Fruit fly (Drosophila melanogaster) Kc167 (cell line): ENCODE measurements around the gene CG4080.

ENCODE experiments used
- Myc ChIP-seq: fragments of >200 bp; optimal IDR thresholded peaks from 2 replicates; lab custom pipeline; 2017; ENCODE audit warnings: missing external identifiers
- Sin3A ChIP-seq: fragments of >200 bp; optimal IDR thresholded peaks from 2 replicates; lab custom pipeline; 2018; ENCODE audit warnings: missing external identifiers
- h ChIP-seq: fragments of >200 bp; optimal IDR thresholded peaks from 3 replicates; lab custom pipeline; 2018; ENCODE audit warnings: missing external identifiers
- insv ChIP-seq: fragments of >200 bp; optimal IDR thresholded peaks from 3 replicates; lab custom pipeline; 2018; ENCODE audit warnings: missing external identifiers
- psq ChIP-seq: fragments of >200 bp; optimal IDR thresholded peaks from 2 replicates; lab custom pipeline; 2017; ENCODE audit warnings: missing external identifiers
- ttk ChIP-seq: sonication (Bioruptor generic); optimal IDR thresholded peaks from 2 replicates; lab custom pipeline; 2017; ENCODE audit warnings: missing external identifiers

dm6 chr3L:9379484-9380343, 19.3 kb downstream of the CG4080 start, which contains the start of gene Hsp67Ba:
- TF ChIP-seq h (lab: Kevin White, UChicago), result no peak
- no peak for TF ChIP-seq insv (lab: Kevin White, UChicago)
- TF ChIP-seq Myc, result no peak
- no peak for TF ChIP-seq psq (lab: Kevin White, UChicago)
- no peak for TF ChIP-seq Sin3A (lab: Kevin White, UChicago)
- no peak for TF ChIP-seq ttk
